Worm (Caenorhabditis elegans): Measurements from ENCODE around the gene arle-14.
A peak's percentile ranks its signal among the peaks of the same experiment; 100 is the strongest.

Gene arle-14

ce11 chrIII:5720266-5721019, 27.7 kb downstream of the arle-14 start:
- TF ChIP-seq ceh-19 (GFP tag; optimal IDR thresholded peaks at IDR 0.05) (no peak), tbx-2 (tag; optimal IDR thresholded peaks at IDR 0.05) (peak; percentile 24), odd-2 (tag; optimal IDR thresholded peaks at IDR 0.05) (no peak), ref-2 (tag; optimal IDR thresholded peaks at IDR 0.05) (peak; percentile 42), ceh-31 (tag; optimal IDR thresholded peaks at IDR 0.05) (peak; percentile 51), ceh-14 (tag; optimal IDR thresholded peaks at IDR 0.05) (peak; percentile 44), unc-42 (tag; optimal IDR thresholded peaks at IDR 0.05) (peak; percentile 99)

DNA sequence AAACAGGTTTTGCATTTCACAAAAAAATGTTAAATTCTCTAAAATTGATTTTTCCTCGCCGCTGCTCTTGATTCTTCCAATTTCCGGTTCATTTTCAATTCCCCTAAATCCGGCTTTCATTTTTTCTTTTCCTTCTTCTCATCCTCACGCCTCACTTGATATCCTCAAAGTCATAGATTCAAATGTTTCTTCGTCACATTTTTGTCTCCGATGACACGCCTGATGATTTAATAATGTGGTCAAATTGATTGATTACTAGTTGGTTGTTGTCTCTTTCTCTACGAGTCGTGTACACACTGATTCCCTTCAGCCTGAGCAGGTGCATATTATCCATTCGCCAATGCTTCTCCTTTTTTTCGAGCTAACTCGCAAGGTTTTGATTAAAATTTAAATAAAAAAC, 28.8 kb downstream of the arle-14 start:
- no peak for TF ChIP-seq hlh-30 (tag; optimal IDR thresholded peaks at IDR 0.05; ENCODE audit: insufficient read depth)
- TF ChIP-seq C08G9.2 (tag; optimal IDR thresholded peaks at IDR 0.05), result no peak
- TF ChIP-seq unc-55 (GFP tag; optimal IDR thresholded peaks at IDR 0.05), result peak; percentile 72
- TF ChIP-seq syd-9 (tag; optimal IDR thresholded peaks at IDR 0.05), result no peak
- TF ChIP-seq pax-1 (tag; optimal IDR thresholded peaks at IDR 0.05), result no peak
- no peak for TF ChIP-seq ceh-22 (tag; optimal IDR thresholded peaks at IDR 0.05)
- TF ChIP-seq ceh-45 (GFP tag; IDR thresholded peaks at IDR 0.05), result no peak
- TF ChIP-seq hlh-15 (tag; optimal IDR thresholded peaks at IDR 0.05), result no peak
- no peak for TF ChIP-seq fax-1 (tag; optimal IDR thresholded peaks at IDR 0.05)
- no peak for TF ChIP-seq ceh-30 (tag; optimal IDR thresholded peaks at IDR 0.05)
- TF ChIP-seq nfya-1 (tag; optimal IDR thresholded peaks at IDR 0.05), result peak; percentile 3
- TF ChIP-seq zip-5 (tag; optimal IDR thresholded peaks at IDR 0.05), result no peak
- TF ChIP-seq nhr-232 (tag; optimal IDR thresholded peaks at IDR 0.05), result no peak
- TF ChIP-seq dmd-4 (tag; optimal IDR thresholded peaks at IDR 0.05; ENCODE audit: borderline replicate concordance), result no peak
- TF ChIP-seq sox-4 (tag; optimal IDR thresholded peaks at IDR 0.05), result no peak
- TF ChIP-seq ahr-1 (tag; optimal IDR thresholded peaks at IDR 0.05), result no peak

DNA sequence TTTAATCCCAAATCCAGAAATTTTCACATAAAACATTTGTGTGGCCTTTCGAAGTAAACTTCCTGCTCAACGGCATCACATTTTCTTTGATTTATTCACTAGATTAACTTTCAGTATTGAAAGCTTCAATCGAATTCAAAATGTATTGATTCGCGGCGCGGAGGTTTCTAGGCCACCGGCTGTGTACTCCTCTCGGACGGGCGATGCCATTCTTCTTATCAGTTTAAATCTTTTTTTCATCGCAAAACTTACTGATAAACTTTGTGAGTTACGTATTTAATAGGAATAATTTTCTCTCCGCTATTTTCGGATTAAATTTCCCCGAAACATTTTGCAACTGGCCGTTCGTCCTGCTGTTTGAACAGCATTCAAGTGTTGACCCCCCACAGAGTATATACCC, 29.2 kb downstream of the arle-14 start:
- TF ChIP-seq pag-3 (tag; optimal IDR thresholded peaks at IDR 0.05; ENCODE audit: borderline replicate concordance), result no peak
- TF ChIP-seq unc-55 (GFP tag; optimal IDR thresholded peaks at IDR 0.05), result no peak
- TF ChIP-seq ama-1 (optimal IDR thresholded peaks at IDR 0.05), result no peak
- TF ChIP-seq nfya-1 (tag; optimal IDR thresholded peaks at IDR 0.05), result no peak
- TF ChIP-seq pha-2 (tag; optimal IDR thresholded peaks at IDR 0.05), result peak; percentile 22
- TF ChIP-seq tbx-2 (tag; optimal IDR thresholded peaks at IDR 0.05), result peak; percentile 8
- no peak for TF ChIP-seq F13H6.1 (tag; optimal IDR thresholded peaks at IDR 0.05)
- TF ChIP-seq ceh-14 (tag; optimal IDR thresholded peaks at IDR 0.05), result peak; percentile 23
- TF ChIP-seq unc-3 (GFP tag; conservative IDR thresholded peaks at IDR 0.05), result no peak
- no peak for TF ChIP-seq unc-3 (tag; optimal IDR thresholded peaks at IDR 0.05)
- TF ChIP-seq zip-5 (tag; optimal IDR thresholded peaks at IDR 0.05), result peak; percentile 1
- no peak for TF ChIP-seq fax-1 (tag; optimal IDR thresholded peaks at IDR 0.05)
- TF ChIP-seq ceh-30 (tag; optimal IDR thresholded peaks at IDR 0.05), result no peak
- no peak for TF ChIP-seq syd-9 (tag; optimal IDR thresholded peaks at IDR 0.05)
- no peak for TF ChIP-seq K09A11.1 (tag; optimal IDR thresholded peaks at IDR 0.05; ENCODE audit: insufficient read depth)
- TF ChIP-seq C38D4.7 (GFP tag; optimal IDR thresholded peaks at IDR 0.05), result no peak
- no peak for TF ChIP-seq ceh-19 (GFP tag; optimal IDR thresholded peaks at IDR 0.05)
- no peak for TF ChIP-seq nhr-11 (tag; optimal IDR thresholded peaks at IDR 0.05)
- TF ChIP-seq pqm-1 (tag; optimal IDR thresholded peaks at IDR 0.05), result peak; percentile 61
- peak; percentile 10 for TF ChIP-seq unc-42 (tag; optimal IDR thresholded peaks at IDR 0.05)
- TF ChIP-seq pros-1 (tag; optimal IDR thresholded peaks at IDR 0.05), result no peak
- TF ChIP-seq hlh-15 (tag; optimal IDR thresholded peaks at IDR 0.05), result no peak
- TF ChIP-seq sdc-2 (tag; optimal IDR thresholded peaks at IDR 0.05), result peak; percentile 16
- TF ChIP-seq ahr-1 (tag; optimal IDR thresholded peaks at IDR 0.05), result no peak
- TF ChIP-seq fkh-10 (GFP tag; optimal IDR thresholded peaks at IDR 0.05), result no peak
- no peak for TF ChIP-seq T23F11.4 (GFP tag; optimal IDR thresholded peaks at IDR 0.05)
- peak; percentile 85 for TF ChIP-seq C08G9.2 (tag; optimal IDR thresholded peaks at IDR 0.05)
- TF ChIP-seq hlh-30 (tag; optimal IDR thresholded peaks at IDR 0.05; ENCODE audit: insufficient read depth), result no peak
- peak; percentile 60 for TF ChIP-seq ceh-31 (tag; optimal IDR thresholded peaks at IDR 0.05)
- peak; percentile 87 for TF ChIP-seq elt-2 (tag; optimal IDR thresholded peaks at IDR 0.05)
- peak; percentile 94 for TF ChIP-seq ets-4 (tag; optimal IDR thresholded peaks at IDR 0.05)
- no peak for TF ChIP-seq ceh-6 (GFP tag; optimal IDR thresholded peaks at IDR 0.05)
- peak; percentile 72 for TF ChIP-seq ref-2 (tag; optimal IDR thresholded peaks at IDR 0.05)
- peak; percentile 4 for TF ChIP-seq hlh-8 (tag; optimal IDR thresholded peaks at IDR 0.05)
- no peak for TF ChIP-seq rnt-1 (tag; optimal IDR thresholded peaks at IDR 0.05)
- peak; percentile 48 for TF ChIP-seq mec-3 (tag; optimal IDR thresholded peaks at IDR 0.05; ENCODE audit: borderline replicate concordance)
- TF ChIP-seq fkh-6 (tag; optimal IDR thresholded peaks at IDR 0.05), result no peak
- TF ChIP-seq ceh-48 (tag; optimal IDR thresholded peaks at IDR 0.05), result peak; percentile 47

Data from whole organism, late embryonic.